Fruit fly (Drosophila melanogaster) whole organism, embryonic: ENCODE data around the gene CARPB.

Experiments used
- Bgb ChIP-seq: fragments of 200-800 bp; sonication (Bioruptor generic); IDR thresholded peaks from 2 replicates; pipeline ENCODE4 v1.3.6; 2022; ENCODE audit warnings: missing biosample characterization, missing genetic modification characterization; ENCODE audit not compliant: partially characterized antibody
- Blimp-1 ChIP-seq: fragments of 200-800 bp; sonication (Bioruptor generic); optimal IDR thresholded peaks from 3 replicates; lab custom pipeline; 2018; ENCODE audit warnings: missing biosample characterization, missing genetic modification characterization, mild to moderate bottlenecking, moderate library complexity, missing genetic modification reagents
- CG10321 ChIP-seq: fragments of 200-800 bp; sonication (Bioruptor generic); IDR thresholded peaks from 2 replicates; pipeline ENCODE4 v1.3.6; 2022; ENCODE audit warnings: missing biosample characterization, missing genetic modification characterization
- CG11085 ChIP-seq: fragments of 200-800 bp; sonication (Bioruptor generic); IDR thresholded peaks from 2 replicates; pipeline ENCODE4 v1.3.6; 2022; ENCODE audit warnings: missing biosample characterization, missing genetic modification characterization
- CG12769 ChIP-seq: fragments of 200-800 bp; sonication (Bioruptor generic); optimal IDR thresholded peaks from 2 replicates; lab custom pipeline; 2019; ENCODE audit warnings: missing biosample characterization, mild to moderate bottlenecking, missing genetic modification characterization, moderate library complexity
- CG15479 ChIP-seq: fragments of 200-800 bp; sonication (Bioruptor generic); optimal IDR thresholded peaks from 3 replicates; lab custom pipeline; 2019; ENCODE audit warnings: missing biosample characterization, mild to moderate bottlenecking, missing genetic modification characterization, moderate library complexity
- CG1647 ChIP-seq: fragments of 200-800 bp; sonication (Bioruptor generic); optimal IDR thresholded peaks from 3 replicates; lab custom pipeline; 2016; ENCODE audit warnings: missing biosample characterization, missing genetic modification characterization
- CG17568 ChIP-seq: fragments of 200-800 bp; sonication (Bioruptor generic); optimal IDR thresholded peaks from 2 replicates; lab custom pipeline; 2018; ENCODE audit warnings: missing biosample characterization, mild to moderate bottlenecking, missing genetic modification characterization, moderate library complexity
- CG18262 ChIP-seq: fragments of 200-800 bp; optimal IDR thresholded peaks from 3 replicates; lab custom pipeline; 2019; ENCODE audit warnings: missing biosample characterization, mild to moderate bottlenecking, missing genetic modification characterization, moderate library complexity
- CG32532 ChIP-seq: fragments of 200-800 bp; sonication (Bioruptor generic); IDR thresholded peaks from 2 replicates; pipeline ENCODE4 v1.3.6; 2022; ENCODE audit warnings: missing biosample characterization, missing genetic modification characterization
- CG4282 ChIP-seq: fragments of 200-800 bp; sonication (Bioruptor generic); optimal IDR thresholded peaks from 2 replicates; lab custom pipeline; 2016; ENCODE audit warnings: missing biosample characterization, missing genetic modification characterization
- CG4707 ChIP-seq: fragments of 200-800 bp; sonication (Bioruptor generic); optimal IDR thresholded peaks from 2 replicates; lab custom pipeline; 2018; ENCODE audit warnings: missing biosample characterization, mild to moderate bottlenecking, missing genetic modification characterization, moderate library complexity
- CG6272 ChIP-seq: fragments of 200-800 bp; sonication (Bioruptor generic); IDR thresholded peaks from 2 replicates; pipeline ENCODE4 v1.3.6; 2022; ENCODE audit warnings: missing biosample characterization, missing genetic modification characterization
- CG7839 ChIP-seq: fragments of 200-800 bp; sonication (Bioruptor generic); optimal IDR thresholded peaks from 3 replicates; lab custom pipeline; 2018; ENCODE audit warnings: missing biosample characterization, mild to moderate bottlenecking, missing genetic modification characterization, moderate library complexity
- CG8290 ChIP-seq, 3 experiments: fragments of 200-800 bp; sonication (Bioruptor generic); optimal IDR thresholded peaks; 2 replicates each; lab custom pipeline; 2016 to 2019; ENCODE audit warnings: missing biosample characterization in 3 of 3, missing genetic modification characterization in 3 of 3, mild to moderate bottlenecking in 2 of 3, moderate library complexity in 1 of 3
- CG9797 ChIP-seq: fragments of 200-800 bp; sonication (Bioruptor generic); optimal IDR thresholded peaks from 3 replicates; lab custom pipeline; 2018; ENCODE audit warnings: missing biosample characterization, mild to moderate bottlenecking, missing genetic modification characterization
- Chrac-16 ChIP-seq: fragments of 200-800 bp; sonication (Bioruptor generic); optimal IDR thresholded peaks from 3 replicates; lab custom pipeline; 2016; ENCODE audit warnings: missing biosample characterization, missing genetic modification characterization
- Dad ChIP-seq: fragments of 200-800 bp; sonication (Bioruptor generic); optimal IDR thresholded peaks from 3 replicates; lab custom pipeline; 2016; ENCODE audit warnings: missing biosample characterization, missing genetic modification characterization
- Dek ChIP-seq: fragments of 200-800 bp; sonication (Bioruptor generic); optimal IDR thresholded peaks from 3 replicates; lab custom pipeline; 2019; ENCODE audit warnings: missing biosample characterization, mild to moderate bottlenecking, missing genetic modification characterization, moderate library complexity
- Drgx ChIP-seq: fragments of 200-800 bp; sonication (Bioruptor generic); IDR thresholded peaks from 2 replicates; pipeline ENCODE4 v1.3.6; 2022; ENCODE audit warnings: missing biosample characterization, missing genetic modification characterization
- H2.0 ChIP-seq: fragments of 200-800 bp; sonication (Bioruptor generic); IDR thresholded peaks from 2 replicates; pipeline ENCODE4 v1.3.6; 2022; ENCODE audit warnings: missing biosample characterization, missing genetic modification characterization
- Hey ChIP-seq: fragments of 200-800 bp; sonication (Bioruptor generic); optimal IDR thresholded peaks from 3 replicates; lab custom pipeline; 2018; ENCODE audit warnings: missing biosample characterization, mild to moderate bottlenecking, missing genetic modification characterization
- Lhr ChIP-seq: fragments of 200-800 bp; sonication (Bioruptor generic); optimal IDR thresholded peaks from 3 replicates; lab custom pipeline; 2017; ENCODE audit warnings: mild to moderate bottlenecking, missing biosample characterization, missing genetic modification reagents, missing genetic modification characterization
- MBD-R2 ChIP-seq: fragments of 200-800 bp; sonication (Bioruptor generic); IDR thresholded peaks from 2 replicates; pipeline ENCODE4 v1.3.6; 2022; ENCODE audit warnings: missing biosample characterization, missing genetic modification characterization
- Med ChIP-seq: fragments of 200-800 bp; sonication (Bioruptor generic); peaks from one replicate; lab custom pipeline; 2016; ENCODE audit warnings: missing biosample characterization, missing genetic modification characterization, mild to moderate bottlenecking, inconsistent platforms, moderate library complexity
- Nf-YA ChIP-seq: fragments of 200-800 bp; sonication (Bioruptor generic); IDR thresholded peaks from 2 replicates; pipeline ENCODE4 v1.3.6; 2022; ENCODE audit warnings: missing biosample characterization, missing genetic modification characterization
- NfI ChIP-seq: fragments of 200-800 bp; sonication (Bioruptor generic); optimal IDR thresholded peaks from 3 replicates; lab custom pipeline; 2018; ENCODE audit warnings: missing biosample characterization, mild to moderate bottlenecking, missing genetic modification characterization, moderate library complexity
- PHDP ChIP-seq: fragments of 200-800 bp; sonication (Bioruptor generic); optimal IDR thresholded peaks from 3 replicates; lab custom pipeline; 2018; ENCODE audit warnings: missing biosample characterization, mild to moderate bottlenecking, missing genetic modification characterization, moderate library complexity
- Vsx1 ChIP-seq: fragments of 200-800 bp; sonication (Bioruptor generic); optimal IDR thresholded peaks from 2 replicates; lab custom pipeline; 2017; ENCODE audit warnings: missing biosample characterization, mild to moderate bottlenecking, missing genetic modification characterization, missing genetic modification reagents
- amos ChIP-seq: fragments of 200-800 bp; sonication (Bioruptor generic); IDR thresholded peaks from 2 replicates; pipeline ENCODE4 v1.3.6; 2022; ENCODE audit warnings: missing biosample characterization, missing genetic modification characterization; ENCODE audit not compliant: partially characterized antibody
- cato ChIP-seq: fragments of 200-800 bp; sonication (Bioruptor generic); optimal IDR thresholded peaks from 2 replicates; lab custom pipeline; 2016; ENCODE audit warnings: missing biosample characterization, missing genetic modification characterization, borderline replicate concordance
- crc ChIP-seq: fragments of 200-800 bp; sonication (Bioruptor generic); optimal IDR thresholded peaks from 2 replicates; lab custom pipeline; 2016; ENCODE audit warnings: missing biosample characterization, missing genetic modification characterization
- crol ChIP-seq: fragments of 200-800 bp; sonication (Bioruptor generic); IDR thresholded peaks from 2 replicates; pipeline ENCODE4 v1.3.6; 2022; ENCODE audit warnings: missing biosample characterization, missing genetic modification characterization
- dysf ChIP-seq: fragments of 200-800 bp; sonication (Bioruptor generic); IDR thresholded peaks from 3 replicates; pipeline ENCODE4 v1.3.6; 2022; ENCODE audit warnings: missing biosample characterization, missing genetic modification characterization
- eve ChIP-seq, 2 experiments: fragments of >200 bp; optimal IDR thresholded peaks; 2 replicates each; lab custom pipeline; 2017; ENCODE audit warnings: missing biosample characterization in 2 of 2, missing genetic modification characterization in 2 of 2
- fd102C ChIP-seq: fragments of 200-800 bp; sonication (Bioruptor generic); optimal IDR thresholded peaks from 2 replicates; lab custom pipeline; 2018; ENCODE audit warnings: missing biosample characterization, mild to moderate bottlenecking, missing genetic modification characterization, moderate library complexity
- fd3F ChIP-seq: fragments of 200-800 bp; sonication (Bioruptor generic); optimal IDR thresholded peaks from 2 replicates; lab custom pipeline; 2018; ENCODE audit warnings: missing biosample characterization, mild to moderate bottlenecking, missing genetic modification characterization, moderate library complexity
- grn ChIP-seq: fragments of 200-800 bp; sonication (Bioruptor generic); optimal IDR thresholded peaks from 3 replicates; lab custom pipeline; 2017; ENCODE audit warnings: missing biosample characterization, missing genetic modification characterization
- hbn ChIP-seq: fragments of 200-800 bp; sonication (Bioruptor generic); IDR thresholded peaks from 2 replicates; pipeline ENCODE4 v1.3.6; 2022; ENCODE audit warnings: missing biosample characterization, missing genetic modification characterization; ENCODE audit not compliant: partially characterized antibody
- insv ChIP-seq, 2 experiments: fragments of 200-800 bp; sonication (Bioruptor generic); optimal IDR thresholded peaks; 3 replicates each; lab custom pipeline; 2016 to 2018; ENCODE audit warnings: missing biosample characterization in 2 of 2, missing genetic modification characterization in 2 of 2
- nmo ChIP-seq: fragments of 200-800 bp; sonication (Bioruptor generic); optimal IDR thresholded peaks from 2 replicates; lab custom pipeline; 2018; ENCODE audit warnings: missing biosample characterization, mild to moderate bottlenecking, missing genetic modification characterization, moderate library complexity
- oc ChIP-seq: fragments of 200-800 bp; sonication (Bioruptor generic); optimal IDR thresholded peaks from 2 replicates; lab custom pipeline; 2018; ENCODE audit warnings: missing biosample characterization, mild to moderate bottlenecking, missing genetic modification characterization, moderate library complexity
- ro ChIP-seq: fragments of 200-800 bp; sonication (Bioruptor generic); IDR thresholded peaks from 2 replicates; pipeline ENCODE4 v1.3.6; 2022; ENCODE audit warnings: missing biosample characterization, missing genetic modification characterization
- run ChIP-seq: fragments of 200-800 bp; sonication (Bioruptor generic); optimal IDR thresholded peaks from 3 replicates; lab custom pipeline; 2018; ENCODE audit warnings: missing biosample characterization, mild to moderate bottlenecking, missing genetic modification characterization
- seq ChIP-seq: fragments of 200-800 bp; sonication (Bioruptor generic); IDR thresholded peaks from 2 replicates; pipeline ENCODE4 v1.3.6; 2022; ENCODE audit warnings: missing biosample characterization, missing genetic modification characterization
- so ChIP-seq: fragments of 200-800 bp; sonication (Bioruptor generic); IDR thresholded peaks from 3 replicates; pipeline ENCODE4 v1.3.6; 2022; ENCODE audit warnings: missing biosample characterization, missing genetic modification characterization
- sr ChIP-seq: fragments of 200-800 bp; sonication (Bioruptor generic); IDR thresholded peaks from 3 replicates; pipeline ENCODE4 v1.3.6; 2022; ENCODE audit warnings: missing biosample characterization, missing genetic modification characterization
- stwl ChIP-seq: fragments of 200-800 bp; sonication (Bioruptor generic); optimal IDR thresholded peaks from 3 replicates; lab custom pipeline; 2018; ENCODE audit warnings: missing biosample characterization, mild to moderate bottlenecking, missing genetic modification characterization, moderate library complexity
- tap ChIP-seq: fragments of 200-800 bp; optimal IDR thresholded peaks from 3 replicates; lab custom pipeline; 2019; ENCODE audit warnings: missing biosample characterization, mild to moderate bottlenecking, missing genetic modification characterization, moderate library complexity
- tio ChIP-seq: fragments of 200-800 bp; sonication (Bioruptor generic); optimal IDR thresholded peaks from 2 replicates; lab custom pipeline; 2017; ENCODE audit warnings: missing biosample characterization, missing genetic modification characterization, inconsistent platforms

Gene CARPB

DNA sequence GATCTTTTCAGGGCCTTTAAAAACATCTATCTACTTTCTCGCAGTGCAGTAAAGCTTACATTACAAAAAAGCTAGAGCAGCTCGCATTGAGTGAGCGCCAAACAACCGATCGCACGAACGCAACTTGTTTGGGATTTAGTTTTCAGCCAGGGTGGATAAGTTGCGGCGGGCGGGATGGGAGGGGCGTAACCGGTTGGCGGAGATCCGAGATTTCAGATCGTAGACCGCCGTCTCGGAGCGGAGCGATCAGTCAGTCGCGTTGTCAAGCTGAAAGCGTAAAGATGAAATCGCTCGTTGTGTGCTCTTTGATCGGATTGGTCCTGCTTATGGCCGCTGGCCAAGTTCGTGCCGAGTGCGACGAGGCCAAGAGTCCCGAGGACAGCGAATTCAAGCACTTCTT is 101.2 kb downstream of the CARPB start, which contains the start of gene CG9691 (continued):
- TF ChIP-seq CG10321 (GFP tag; lab: Robert Waterston, UW) (no peak), Dad (GFP tag; lab: Kevin White, UChicago) (no peak), CG32532 (no peak), run (no peak), amos (GFP tag; lab: Robert Waterston, UW) (no peak), CG12769 (tag; lab: Kevin White, UChicago) (peak; percentile 28), tap (tag; lab: Kevin White, UChicago) (peak; percentile 2), Hey (no peak), CG8290 (GFP tag; optimal IDR thresholded peaks at IDR 0.05; lab: Kevin White, UChicago) (no peak), CG8290 (tag; optimal IDR thresholded peaks at IDR 0.05; lab: Kevin White, UChicago) (peak in 1 of 2 experiments; percentile 29), Chrac-16 (GFP tag; lab: Kevin White, UChicago) (no peak), CG6272 (GFP tag; lab: Robert Waterston, UW) (no peak), CG4282 (GFP tag; lab: Kevin White, UChicago) (no peak), ro (GFP tag; lab: Robert Waterston, UW) (no peak), Drgx (GFP tag; lab: Robert Waterston, UW) (peak; percentile 40; the same call in 1 of the 2 replicates), eve (GFP tag; optimal IDR thresholded peaks at IDR 0.05; lab: Kevin White, UChicago) (no peak), Dek (no peak), crol (GFP tag; lab: Robert Waterston, UW) (peak; percentile 78), oc (tag; lab: Kevin White, UChicago) (peak; percentile 71), stwl (tag; lab: Kevin White, UChicago) (no peak), Bgb (GFP tag; lab: Robert Waterston, UW) (peak; percentile 40; the same call in 1 of the 2 replicates), CG9797 (GFP tag; lab: Kevin White, UChicago) (no peak), nmo (no peak), MBD-R2 (GFP tag; lab: Robert Waterston, UW) (no peak), Nf-YA (GFP tag; lab: Robert Waterston, UW) (no peak), crc (no peak), tio (no peak), CG17568 (GFP tag; lab: Kevin White, UChicago) (no peak), Vsx1 (GFP tag; lab: Kevin White, UChicago) (no peak), CG4707 (GFP tag; lab: Kevin White, UChicago) (no peak), CG1647 (no peak), CG7839 (tag; lab: Kevin White, UChicago) (peak; percentile 8), so (GFP tag; lab: Robert Waterston, UW) (0 out of 3 replicates have a peak, but pooled peaks have one; percentile 15), PHDP (tag; lab: Kevin White, UChicago) (no peak), Med (GFP tag; lab: Kevin White, UChicago) (peak; percentile 3), insv (GFP tag; optimal IDR thresholded peaks at IDR 0.05; lab: Kevin White, UChicago) (no peak), cato (GFP tag; lab: Kevin White, UChicago) (no peak), CG11085 (GFP tag; lab: Robert Waterston, UW) (no peak), grn (GFP tag; lab: Kevin White, UChicago) (no peak), fd102C (no peak), dysf (GFP tag; lab: Robert Waterston, UW) (peak; percentile 32; the same call in 1 of the 3 replicates), CG18262 (no peak), NfI (GFP tag; lab: Kevin White, UChicago) (no peak), fd3F (GFP tag; lab: Kevin White, UChicago) (no peak), sr (GFP tag; lab: Robert Waterston, UW) (no peak), Lhr (GFP tag; lab: Kevin White, UChicago) (no peak), CG15479 (GFP tag; lab: Kevin White, UChicago) (no peak), hbn (no peak), H2.0 (GFP tag; lab: Robert Waterston, UW) (no peak), seq (no peak), Blimp-1 (GFP tag; lab: Kevin White, UChicago) (peak; percentile 22)
